Fruit fly (Drosophila melanogaster): ENCODE measurements around the gene CG3823.
A peak's percentile ranks its signal among the peaks of the same experiment; 100 is the strongest.

CG3823 gene

dm6 chrX:6287842-6288241, 15.9 kb upstream of the CG3823 start, which contains the start of the genes Top3beta and wuho (continued):
- peak; percentile 85; the same call in 2 of the 4 replicates for TF ChIP-seq chinmo (GFP tag; IDR thresholded peaks at IDR 0.05; ENCODE audit: partially characterized antibody)
- TF ChIP-seq CG10543 (GFP tag; optimal IDR thresholded peaks at IDR 0.05): peak; percentile 49
- peak; percentile 47 for TF ChIP-seq CG34376 (GFP tag; optimal IDR thresholded peaks at IDR 0.05)
- TF ChIP-seq croc (GFP tag; conservative IDR thresholded peaks at IDR 0.05): no peak
- TF ChIP-seq CG15479 (GFP tag; optimal IDR thresholded peaks at IDR 0.05): peak; percentile 90
- TF ChIP-seq Bteb2 (GFP tag; optimal IDR thresholded peaks at IDR 0.05): peak; percentile 30
- TF ChIP-seq CG1832 (GFP tag; optimal IDR thresholded peaks at IDR 0.05): no peak
- no peak for TF ChIP-seq CG12769 (tag; optimal IDR thresholded peaks at IDR 0.05)
- peak; percentile 80 for TF ChIP-seq zen (tag; optimal IDR thresholded peaks at IDR 0.05)
- peak; percentile 56 for TF ChIP-seq phol (tag; optimal IDR thresholded peaks at IDR 0.05)
- TF ChIP-seq CG12155 (GFP tag; optimal IDR thresholded peaks at IDR 0.05): peak; percentile 87
- TF ChIP-seq cas (GFP tag; IDR thresholded peaks at IDR 0.05): no peak
- TF ChIP-seq Ravus (GFP tag; IDR thresholded peaks at IDR 0.05): no peak
- no peak for TF ChIP-seq CG7372 (GFP tag; IDR thresholded peaks at IDR 0.05)
- TF ChIP-seq nau (GFP tag; optimal IDR thresholded peaks at IDR 0.05): no peak
- no peak for TF ChIP-seq CG10959 (GFP tag; IDR thresholded peaks at IDR 0.05)
- peak; percentile 57 for TF ChIP-seq pho (GFP tag; optimal IDR thresholded peaks at IDR 0.05)
- no peak for TF ChIP-seq CG7556 (GFP tag; optimal IDR thresholded peaks at IDR 0.05)
- TF ChIP-seq Deaf1 (tag; optimal IDR thresholded peaks at IDR 0.05): peak; percentile 65
- TF ChIP-seq pan (optimal IDR thresholded peaks at IDR 0.05): no peak
- TF ChIP-seq pan (GFP tag; optimal IDR thresholded peaks at IDR 0.05 in 1 of 2, IDR thresholded peaks at IDR 0.05 in 1 of 2): no peak
- TF ChIP-seq dmrt99B (tag; optimal IDR thresholded peaks at IDR 0.05): no peak
- TF ChIP-seq CG17186 (GFP tag; optimal IDR thresholded peaks at IDR 0.05): peak; percentile 85
- peak; percentile 15 for TF ChIP-seq CG9876 (GFP tag; optimal IDR thresholded peaks at IDR 0.05)
- TF ChIP-seq maf-S (GFP tag; optimal IDR thresholded peaks at IDR 0.05): peak; percentile 57
- no peak for TF ChIP-seq fu2 (GFP tag; optimal IDR thresholded peaks at IDR 0.05)
- no peak for TF ChIP-seq CkIIα-i1 (GFP tag; IDR thresholded peaks at IDR 0.05)
- TF ChIP-seq CG33213 (GFP tag; optimal IDR thresholded peaks at IDR 0.05): peak; percentile 81
- TF ChIP-seq az2 (GFP tag; optimal IDR thresholded peaks at IDR 0.05): peak; percentile 2
- no peak for TF ChIP-seq hkb (optimal IDR thresholded peaks at IDR 0.05)
- TF ChIP-seq hkb (GFP tag; IDR thresholded peaks at IDR 0.05): no peak
- TF ChIP-seq CG11093 (GFP tag; IDR thresholded peaks at IDR 0.05): no peak
- TF ChIP-seq CG6791 (GFP tag; IDR thresholded peaks at IDR 0.05; ENCODE audit: partially characterized antibody): peak; percentile 79
- TF ChIP-seq prd (optimal IDR thresholded peaks at IDR 0.05): no peak
- 0 out of 3 replicates have a peak, but pooled peaks have one; percentile 35 for TF ChIP-seq prd (GFP tag; IDR thresholded peaks at IDR 0.05)
- TF ChIP-seq Sin3A (optimal IDR thresholded peaks at IDR 0.05): peak; percentile 66
- TF ChIP-seq sr (GFP tag; IDR thresholded peaks at IDR 0.05): no peak
- no peak for TF ChIP-seq Atf3 (GFP tag; optimal IDR thresholded peaks at IDR 0.05)
- no peak for TF ChIP-seq CG1024 (GFP tag; IDR thresholded peaks at IDR 0.05)
- no peak for TF ChIP-seq aop (GFP tag; IDR thresholded peaks at IDR 0.05)
- no peak for TF ChIP-seq CG2199 (GFP tag; IDR thresholded peaks at IDR 0.05)
- no peak for TF ChIP-seq CG10274 (GFP tag; optimal IDR thresholded peaks at IDR 0.05)
- peak; percentile 97 for TF ChIP-seq CG7928 (GFP tag; optimal IDR thresholded peaks at IDR 0.05)
- no peak for TF ChIP-seq tio (GFP tag; optimal IDR thresholded peaks at IDR 0.05)
- peak; percentile 91 for TF ChIP-seq Med (GFP tag)
- peak; percentile 29 for TF ChIP-seq CTCF (GFP tag; optimal IDR thresholded peaks at IDR 0.05)
- no peak for TF ChIP-seq H2.0 (GFP tag; IDR thresholded peaks at IDR 0.05)
- TF ChIP-seq her (GFP tag; optimal IDR thresholded peaks at IDR 0.05): peak; percentile 62
- peak; percentile 6 for TF ChIP-seq Spps (tag; optimal IDR thresholded peaks at IDR 0.05)
- peak; percentile 32 for TF ChIP-seq CoRest (tag; optimal IDR thresholded peaks at IDR 0.05)
- TF ChIP-seq CG8765 (GFP tag; IDR thresholded peaks at IDR 0.05): no peak
- no peak for TF ChIP-seq CG12104 (GFP tag; optimal IDR thresholded peaks at IDR 0.05)
- TF ChIP-seq Kr (GFP tag; optimal IDR thresholded peaks at IDR 0.05): no peak
- no peak for TF ChIP-seq Hr3 (GFP tag; optimal IDR thresholded peaks at IDR 0.05)

All from whole organism, embryonic.